Fruit fly (Drosophila melanogaster) whole organism, pupa: Measurements from ENCODE around the gene CG14260.

ENCODE experiments used
- CG15710 ChIP-seq: fragments of 200-800 bp; sonication (Bioruptor generic); optimal IDR thresholded peaks from 2 replicates; lab custom pipeline; 2018; ENCODE audit warnings: missing biosample characterization, mild to moderate bottlenecking, missing genetic modification characterization, moderate library complexity
- CG17806 ChIP-seq: fragments of 200-800 bp; sonication (Bioruptor generic); optimal IDR thresholded peaks from 2 replicates; lab custom pipeline; 2018; ENCODE audit warnings: missing biosample characterization, mild to moderate bottlenecking, missing genetic modification characterization, moderate library complexity
- CG34367 ChIP-seq: fragments of 200-800 bp; sonication (Bioruptor generic); optimal IDR thresholded peaks from 2 replicates; lab custom pipeline; 2018; ENCODE audit warnings: missing biosample characterization, mild to moderate bottlenecking, missing genetic modification characterization
- CG4496 ChIP-seq: fragments of 200-800 bp; sonication (Bioruptor generic); IDR thresholded peaks from 3 replicates; pipeline ENCODE4 v1.3.6; 2022; ENCODE audit warnings: missing biosample characterization, missing genetic modification characterization
- CG8159 ChIP-seq: fragments of 200-800 bp; sonication (Bioruptor generic); optimal IDR thresholded peaks from 3 replicates; lab custom pipeline; 2018; ENCODE audit warnings: missing biosample characterization, mild to moderate bottlenecking, missing genetic modification characterization, moderate library complexity
- EcR ChIP-seq: fragments of 200-800 bp; sonication (Bioruptor generic); optimal IDR thresholded peaks from 3 replicates; lab custom pipeline; 2019; ENCODE audit warnings: missing biosample characterization, missing genetic modification characterization, mild to moderate bottlenecking, moderate library complexity, missing genetic modification reagents
- Ets98B ChIP-seq: fragments of 200-800 bp; sonication (Bioruptor generic); IDR thresholded peaks from 2 replicates; pipeline ENCODE4 v1.3.6; 2022; ENCODE audit warnings: missing biosample characterization, missing genetic modification characterization
- Pif1A ChIP-seq: fragments of 200-800 bp; sonication (Bioruptor generic); optimal IDR thresholded peaks from 3 replicates; lab custom pipeline; 2016; ENCODE audit warnings: missing biosample characterization, missing genetic modification characterization
- Snoo ChIP-seq: fragments of 200-800 bp; sonication (Bioruptor generic); optimal IDR thresholded peaks from 3 replicates; lab custom pipeline; 2017; ENCODE audit warnings: missing biosample characterization, mild to moderate bottlenecking, missing genetic modification characterization, inconsistent platforms
- fd96Ca ChIP-seq: fragments of 200-800 bp; sonication (Bioruptor generic); IDR thresholded peaks from 3 replicates; pipeline ENCODE4 v1.3.6; 2022; ENCODE audit warnings: missing biosample characterization, missing genetic modification characterization
- gl ChIP-seq: fragments of 200-800 bp; sonication (Bioruptor generic); optimal IDR thresholded peaks from 2 replicates; lab custom pipeline; 2018; ENCODE audit warnings: missing biosample characterization, mild to moderate bottlenecking, missing genetic modification characterization

- TF ChIP-seq Ets98B (GFP tag; lab: Robert Waterston, UW) = no peak
- no peak for TF ChIP-seq gl (tag; lab: Kevin White, UChicago)
- no peak for TF ChIP-seq Snoo (tag; lab: Kevin White, UChicago)
- TF ChIP-seq Pif1A (GFP tag; lab: Kevin White, UChicago) = no peak
- no peak for TF ChIP-seq CG34367 (tag; lab: Kevin White, UChicago)
- no peak for TF ChIP-seq CG4496 (GFP tag; lab: Robert Waterston, UW)
- TF ChIP-seq CG17806 = no peak
- no peak for TF ChIP-seq EcR (GFP tag; lab: Kevin White, UChicago)
- no peak for TF ChIP-seq CG8159 (tag; lab: Kevin White, UChicago)
- TF ChIP-seq fd96Ca (GFP tag; lab: Robert Waterston, UW) = no peak
- TF ChIP-seq CG15710 (tag; lab: Kevin White, UChicago) = no peak
Observed at dm6 chr3R:27240967-27241366, 24.3 kb upstream of the CG14260 start, which contains the start of gene CG17991.
